Worm (Caenorhabditis elegans): Measurements from ENCODE around the gene C27D6.11.

ce11 chrII:5171610-5172009, 10.6 kb upstream of the C27D6.11 start, which contains the start of gene C27D6.15:
- TF ChIP-seq crh-2 (tag; optimal IDR thresholded peaks at IDR 0.05): no peak
- TF ChIP-seq nhr-12 (tag; optimal IDR thresholded peaks at IDR 0.05): no peak
- no peak for TF ChIP-seq unc-39 (tag; optimal IDR thresholded peaks at IDR 0.05)
